Worm (Caenorhabditis elegans) whole organism, L4 larva: Measurements from ENCODE around the gene F41G3.20.

Experiments
- F10B5.3 ChIP-seq: sonication (generic microtip); optimal IDR thresholded peaks from 2 replicates; lab custom pipeline; 2016; ENCODE audit warnings: mild to moderate bottlenecking, missing genetic modification characterization, missing compliant biosample characterization
- T20F7.1 ChIP-seq: fragments of 200-800 bp; sonication (Bioruptor generic); optimal IDR thresholded peaks from 2 replicates; lab custom pipeline; 2018; ENCODE audit warnings: mild to moderate bottlenecking, missing genetic modification characterization, missing compliant biosample characterization
- Y105C5A.15 ChIP-seq: fragments of 200-800 bp; sonication (Bioruptor generic); IDR thresholded peaks from 2 replicates; pipeline ENCODE4 v1.3.6; 2022; ENCODE audit warnings: missing genetic modification characterization, missing compliant biosample characterization
- Y5F2A.4 ChIP-seq: fragments of 200-800 bp; sonication (Bioruptor generic); optimal IDR thresholded peaks from 2 replicates; lab custom pipeline; 2018; ENCODE audit warnings: mild to moderate bottlenecking, missing genetic modification characterization, missing compliant biosample characterization
- Y75B8A.6 ChIP-seq: fragments of 200-800 bp; sonication (Bioruptor generic); IDR thresholded peaks from 2 replicates; pipeline ENCODE4 v1.3.6; 2022; ENCODE audit warnings: missing genetic modification reagents, missing genetic modification characterization, missing compliant biosample characterization
- ZK546.5 ChIP-seq, 2 experiments: sonication (generic microtip); optimal IDR thresholded peaks; 2 replicates each; lab custom pipeline; 2017; ENCODE audit warnings: missing biosample characterization in 2 of 2, missing genetic modification characterization in 2 of 2
- aha-1 ChIP-seq: fragments of 150-350 bp; peaks from one replicate; lab custom pipeline; 2014; ENCODE audit warnings: missing biosample characterization, missing genetic modification characterization
- ama-1 ChIP-seq: fragments of 150-350 bp; optimal IDR thresholded peaks from 2 replicates; lab custom pipeline; 2014; ENCODE audit warnings: inconsistent platforms, mixed read lengths
- ceh-20 ChIP-seq: fragments of 200-800 bp; sonication (Bioruptor generic); IDR thresholded peaks from 2 replicates; pipeline ENCODE4 v1.3.6; 2022; ENCODE audit warnings: missing genetic modification reagents, missing genetic modification characterization, missing compliant biosample characterization
- ceh-32 ChIP-seq: sonication (generic microtip); optimal IDR thresholded peaks from 2 replicates; lab custom pipeline; 2016; ENCODE audit warnings: mild to moderate bottlenecking, missing genetic modification characterization, missing compliant biosample characterization; ENCODE audit not compliant: poor library complexity
- ces-1 ChIP-seq: fragments of 150-350 bp; sonication (generic microtip); optimal IDR thresholded peaks from 4 replicates; lab custom pipeline; 2014; ENCODE audit warnings: missing biosample characterization, missing genetic modification reagents, missing genetic modification characterization
- ctbp-1 ChIP-seq: fragments of 200-800 bp; sonication (Bioruptor generic); IDR thresholded peaks from 2 replicates; pipeline ENCODE4 v1.3.6; 2022; ENCODE audit warnings: missing genetic modification reagents, missing genetic modification characterization, missing compliant biosample characterization
- daf-12 ChIP-seq: fragments of 150-350 bp; optimal IDR thresholded peaks from 2 replicates; lab custom pipeline; 2014; ENCODE audit warnings: missing biosample characterization, missing genetic modification reagents, missing genetic modification characterization
- daf-16 ChIP-seq, 3 experiments: sonication (generic microtip); optimal IDR thresholded peaks; 2 replicates each; lab custom pipeline; 2016 to 2017; ENCODE audit warnings: missing genetic modification characterization in 3 of 3, missing genetic modification reagents in 3 of 3, mild to moderate bottlenecking in 2 of 3, missing compliant biosample characterization in 2 of 3, missing biosample characterization in 1 of 3, moderate library complexity in 1 of 3
- daf-8 ChIP-seq: fragments of 200-800 bp; sonication (Bioruptor generic); IDR thresholded peaks from 2 replicates; pipeline ENCODE4 v1.3.6; 2022; ENCODE audit warnings: missing genetic modification characterization, missing compliant biosample characterization
- dpl-1 ChIP-seq: fragments of 150-350 bp; optimal IDR thresholded peaks from 2 replicates; lab custom pipeline; 2014; ENCODE audit warnings: missing biosample characterization, missing genetic modification reagents, missing genetic modification characterization
- fkh-10 ChIP-seq: fragments of 150-350 bp; optimal IDR thresholded peaks from 2 replicates; lab custom pipeline; 2014; ENCODE audit warnings: missing biosample characterization, missing genetic modification reagents, missing genetic modification characterization
- hlh-11 ChIP-seq: fragments of 200-800 bp; sonication (Bioruptor generic); optimal IDR thresholded peaks from 2 replicates; lab custom pipeline; 2018; ENCODE audit warnings: mild to moderate bottlenecking, missing genetic modification characterization, missing compliant biosample characterization
- hlh-30 ChIP-seq: sonication (generic microtip); optimal IDR thresholded peaks from 2 replicates; lab custom pipeline; 2017; ENCODE audit warnings: antibody characterized with exemption, mild to moderate bottlenecking, missing genetic modification characterization, missing compliant biosample characterization; ENCODE audit not compliant: insufficient read depth
- hmg-1.1 ChIP-seq: fragments of 200-800 bp; sonication (Bioruptor generic); IDR thresholded peaks from 2 replicates; pipeline ENCODE4 v1.3.6; 2022; ENCODE audit warnings: missing genetic modification reagents, missing genetic modification characterization, missing compliant biosample characterization
- jun-1 ChIP-seq: fragments of 150-350 bp; optimal IDR thresholded peaks from 2 replicates; lab custom pipeline; 2014; ENCODE audit warnings: missing biosample characterization, missing genetic modification reagents, missing genetic modification characterization
- lim-7 ChIP-seq: fragments of 200-800 bp; sonication (Bioruptor generic); IDR thresholded peaks from 2 replicates; pipeline ENCODE4 v1.3.6; 2022; ENCODE audit warnings: missing genetic modification characterization, missing compliant biosample characterization
- lin-1 ChIP-seq: fragments of 200-800 bp; sonication (Bioruptor generic); IDR thresholded peaks from 2 replicates; pipeline ENCODE4 v1.3.6; 2022; ENCODE audit warnings: missing genetic modification reagents, missing genetic modification characterization, missing compliant biosample characterization
- lin-29 ChIP-seq: fragments of 200-800 bp; sonication (Bioruptor generic); IDR thresholded peaks from 2 replicates; pipeline ENCODE4 v1.3.6; 2022; ENCODE audit warnings: missing genetic modification reagents, missing genetic modification characterization, missing compliant biosample characterization
- lsy-2 ChIP-seq, 2 experiments: fragments of 150-350 bp in 1 of 2; sonication (generic microtip) in 1 of 2; optimal IDR thresholded peaks; 2 replicates each; lab custom pipeline; 2014 to 2017; ENCODE audit warnings: missing biosample characterization in 2 of 2, missing genetic modification characterization in 2 of 2
- madf-5 ChIP-seq, 2 experiments: fragments of 200-800 bp; sonication (Bioruptor generic); IDR thresholded peaks; 2 replicates each; pipeline ENCODE4 v1.3.6; 2022; ENCODE audit warnings: missing compliant biosample characterization in 2 of 2, missing genetic modification characterization in 2 of 2
- madf-9 ChIP-seq: fragments of 200-800 bp; sonication (Bioruptor generic); conservative IDR thresholded peaks from 2 replicates; pipeline ENCODE4 v1.3.6; 2022; ENCODE audit warnings: missing genetic modification reagents, missing genetic modification characterization, missing compliant biosample characterization
- mdl-1 ChIP-seq, 2 experiments: fragments of 150-350 bp in 1 of 2; sonication (generic microtip) in 1 of 2; optimal IDR thresholded peaks; 2 replicates each; lab custom pipeline; 2014 to 2017; ENCODE audit warnings: missing biosample characterization in 2 of 2, missing genetic modification characterization in 2 of 2
- mdt-29 ChIP-seq: fragments of 200-800 bp; sonication (Bioruptor generic); IDR thresholded peaks from 2 replicates; pipeline ENCODE4 v1.3.6; 2022; ENCODE audit warnings: missing genetic modification reagents, missing genetic modification characterization, missing compliant biosample characterization
- mes-2 ChIP-seq: sonication (generic microtip); optimal IDR thresholded peaks from 2 replicates; lab custom pipeline; 2016; ENCODE audit warnings: missing genotype, mild to moderate bottlenecking, missing genetic modification characterization, missing compliant biosample characterization; ENCODE audit not compliant: poor library complexity, severe bottlenecking
- nhr-10 ChIP-seq: fragments of 150-350 bp; optimal IDR thresholded peaks from 2 replicates; lab custom pipeline; 2014; ENCODE audit warnings: missing biosample characterization, missing genetic modification characterization
- nhr-102 ChIP-seq: sonication (generic microtip); optimal IDR thresholded peaks from 2 replicates; lab custom pipeline; 2016; ENCODE audit warnings: mild to moderate bottlenecking, missing genetic modification characterization, moderate library complexity, missing compliant biosample characterization
- nhr-11 ChIP-seq: fragments of 150-350 bp; optimal IDR thresholded peaks from 2 replicates; lab custom pipeline; 2014; ENCODE audit warnings: missing biosample characterization, missing genetic modification characterization
- nhr-111 ChIP-seq: fragments of 200-800 bp; sonication (Bioruptor generic); optimal IDR thresholded peaks from 2 replicates; lab custom pipeline; 2018; ENCODE audit warnings: mild to moderate bottlenecking, missing genetic modification characterization, missing compliant biosample characterization
- nhr-48 ChIP-seq: sonication (generic microtip); optimal IDR thresholded peaks from 2 replicates; lab custom pipeline; 2016; ENCODE audit warnings: mild to moderate bottlenecking, missing genetic modification characterization, missing compliant biosample characterization
- nhr-6 ChIP-seq: fragments of 150-350 bp; optimal IDR thresholded peaks from 2 replicates; lab custom pipeline; 2014; ENCODE audit warnings: missing biosample characterization, missing genetic modification characterization
- php-3 ChIP-seq: fragments of 200-800 bp; sonication (Bioruptor generic); IDR thresholded peaks from 2 replicates; pipeline ENCODE4 v1.3.6; 2022; ENCODE audit warnings: missing genetic modification reagents, missing genetic modification characterization, missing compliant biosample characterization
- pqm-1 ChIP-seq: sonication (generic microtip); optimal IDR thresholded peaks from 2 replicates; lab custom pipeline; 2017; ENCODE audit warnings: missing biosample characterization, missing genetic modification characterization
- saeg-2 ChIP-seq: fragments of 200-800 bp; sonication (Bioruptor generic); IDR thresholded peaks from 2 replicates; pipeline ENCODE4 v1.3.6; 2022; ENCODE audit warnings: missing genetic modification reagents, missing genetic modification characterization, missing compliant biosample characterization
- skn-1 ChIP-seq: fragments of 150-350 bp; optimal IDR thresholded peaks from 2 replicates; lab custom pipeline; 2014; ENCODE audit warnings: missing biosample characterization, missing genetic modification characterization
- unc-130 ChIP-seq: sonication (generic microtip); optimal IDR thresholded peaks from 2 replicates; lab custom pipeline; 2016; ENCODE audit warnings: missing genetic modification reagents, missing genetic modification characterization, missing compliant biosample characterization
- unc-62 ChIP-seq, 3 experiments: fragments of 150-350 bp in 1 of 3; sonication (generic microtip); optimal IDR thresholded peaks in 2 of 3; peaks in 1 of 3; 1 replicate in 1 of 3; 2 replicates in 2 of 3; lab custom pipeline; 2014 to 2017; ENCODE audit warnings: missing biosample characterization in 3 of 3, missing genetic modification characterization in 3 of 3, missing genetic modification reagents in 3 of 3, missing genotype in 1 of 3
- vab-7 ChIP-seq: fragments of 200-800 bp; sonication (Bioruptor generic); IDR thresholded peaks from 2 replicates; pipeline ENCODE4 v1.3.6; 2022; ENCODE audit warnings: missing genetic modification reagents, missing genetic modification characterization, missing compliant biosample characterization
- zag-1 ChIP-seq: fragments of 150-350 bp; optimal IDR thresholded peaks from 2 replicates; lab custom pipeline; 2014; ENCODE audit warnings: missing biosample characterization, missing genetic modification characterization
- zip-11 ChIP-seq: fragments of 200-800 bp; sonication (Bioruptor generic); IDR thresholded peaks from 2 replicates; pipeline ENCODE4 v1.3.6; 2022; ENCODE audit warnings: missing genetic modification characterization, missing compliant biosample characterization

F41G3.20 gene

DNA sequence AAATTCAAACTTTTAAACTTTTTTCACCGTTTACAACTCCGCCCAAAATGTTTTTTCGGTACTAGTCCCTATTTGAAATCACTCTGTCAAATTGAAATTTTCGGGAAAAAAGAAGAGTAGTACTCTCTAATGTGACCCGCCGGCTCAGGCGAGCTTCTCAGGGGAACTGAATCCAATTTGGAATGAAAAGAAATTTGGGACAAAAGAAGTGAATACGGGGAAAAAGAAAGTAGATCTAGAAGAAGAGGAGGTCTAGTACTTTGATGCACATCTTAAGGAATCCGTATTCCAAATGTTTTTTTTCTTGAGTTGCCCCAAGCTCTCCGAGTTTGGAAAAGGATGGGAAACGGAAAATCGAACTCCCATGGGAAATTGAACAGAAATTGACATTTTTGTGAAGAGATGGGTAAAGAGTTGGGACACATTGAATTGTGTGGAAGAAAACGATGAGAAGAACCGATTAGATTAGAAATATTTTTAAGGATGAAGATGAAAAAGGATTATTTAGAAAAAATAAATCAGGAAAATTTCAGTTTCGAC lies 44.2 kb downstream of the F41G3.20 start:
- TF ChIP-seq madf-5 (GFP tag; IDR thresholded peaks at IDR 0.05; lab: Robert Waterston, UW) (no peak), mes-2 (no peak), unc-130 (no peak), madf-9 (GFP tag; lab: Robert Waterston, UW) (no peak), hlh-30 (no peak), saeg-2 (GFP tag; lab: Robert Waterston, UW) (no peak), aha-1 (no peak), ama-1 (no peak), php-3 (GFP tag; lab: Robert Waterston, UW) (no peak), daf-12 (tag; lab: Kevin White, UChicago) (no peak), hlh-11 (tag; lab: Kevin White, UChicago) (no peak), lin-29 (GFP tag; lab: Robert Waterston, UW) (no peak), nhr-10 (tag; lab: Kevin White, UChicago) (no peak), fkh-10 (GFP tag; lab: Kevin White, UChicago) (peak; percentile 39), unc-62 (GFP tag; optimal IDR thresholded peaks at IDR 0.05 in 1 of 2; lab: Kevin White, UChicago) (peak in 1 of 2 experiments; percentile 67), unc-62 (tag; optimal IDR thresholded peaks at IDR 0.05; lab: Kevin White, UChicago) (no peak), nhr-102 (no peak), nhr-11 (tag; lab: Kevin White, UChicago) (no peak), ctbp-1 (GFP tag; lab: Robert Waterston, UW) (0 out of 2 replicates have a peak, but pooled peaks have one; percentile 16), hmg-1.1 (GFP tag; lab: Robert Waterston, UW) (no peak), vab-7 (GFP tag; lab: Robert Waterston, UW) (no peak), skn-1 (tag; lab: Kevin White, UChicago) (no peak), daf-8 (GFP tag; lab: Robert Waterston, UW) (no peak), lin-1 (GFP tag; lab: Robert Waterston, UW) (no peak), ZK546.5 (tag; optimal IDR thresholded peaks at IDR 0.05; lab: Kevin White, UChicago) (no peak), mdt-29 (GFP tag; lab: Robert Waterston, UW) (no peak), zip-11 (GFP tag; lab: Robert Waterston, UW) (no peak)

DNA sequence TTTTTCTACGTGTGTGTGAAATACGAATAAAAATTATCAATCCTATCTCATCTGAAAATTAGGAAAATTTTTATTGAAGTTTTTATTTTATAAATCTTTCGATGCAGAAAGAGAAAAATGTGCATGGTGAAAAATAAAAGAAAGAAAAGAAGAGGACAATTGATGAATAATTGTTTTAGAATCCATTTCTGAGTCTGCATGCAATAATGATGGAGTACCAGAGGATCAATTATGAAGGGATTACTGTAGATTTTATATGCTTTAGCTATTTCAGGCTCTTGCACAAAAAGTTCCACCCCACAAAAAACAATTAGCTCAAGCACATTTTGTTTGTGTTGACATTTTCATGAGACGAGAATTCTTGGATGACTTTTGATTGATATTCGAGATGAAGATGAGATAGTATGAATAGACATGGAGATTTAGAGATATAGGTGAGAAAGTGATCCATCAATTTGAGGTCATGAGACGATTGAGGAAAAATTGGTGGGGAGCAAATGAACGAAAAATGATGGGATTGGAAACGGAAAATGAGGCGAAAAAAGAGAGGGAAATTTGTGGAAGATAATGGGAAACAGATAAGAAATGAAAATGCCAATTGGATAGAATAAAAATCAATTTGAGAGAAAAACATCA lies 45.1 kb downstream of the F41G3.20 start, which contains the start of gene rpy-1:
Gene rpy-1, minus strand, starts transcription at position 51 of the 636 bp plus-strand sequence.
- TF ChIP-seq hlh-11 (tag; lab: Kevin White, UChicago): peak; percentile 9
- TF ChIP-seq hlh-30: peak; percentile 20
- TF ChIP-seq unc-62 (GFP tag; optimal IDR thresholded peaks at IDR 0.05 in 1 of 2; lab: Kevin White, UChicago): peak in 1 of 2 experiments; percentile 97
- no peak for TF ChIP-seq unc-62 (tag; optimal IDR thresholded peaks at IDR 0.05; lab: Kevin White, UChicago)
- peak in 1 of 2 experiments; percentile 29 for TF ChIP-seq lsy-2 (tag; optimal IDR thresholded peaks at IDR 0.05; lab: Kevin White, UChicago)
- TF ChIP-seq nhr-111: no peak
- no peak for TF ChIP-seq Y5F2A.4 (GFP tag; lab: Kevin White, UChicago)
- peak; percentile 43 for TF ChIP-seq nhr-11 (tag; lab: Kevin White, UChicago)
- no peak for TF ChIP-seq aha-1
- TF ChIP-seq ceh-20: 0 out of 2 replicates have a peak, but pooled peaks have one; percentile 28
- TF ChIP-seq daf-16 (GFP tag; optimal IDR thresholded peaks at IDR 0.05; lab: Kevin White, UChicago): peak in 1 of 2 experiments; percentile 87
- no peak for TF ChIP-seq daf-16 (tag; optimal IDR thresholded peaks at IDR 0.05; lab: Kevin White, UChicago)

DNA sequence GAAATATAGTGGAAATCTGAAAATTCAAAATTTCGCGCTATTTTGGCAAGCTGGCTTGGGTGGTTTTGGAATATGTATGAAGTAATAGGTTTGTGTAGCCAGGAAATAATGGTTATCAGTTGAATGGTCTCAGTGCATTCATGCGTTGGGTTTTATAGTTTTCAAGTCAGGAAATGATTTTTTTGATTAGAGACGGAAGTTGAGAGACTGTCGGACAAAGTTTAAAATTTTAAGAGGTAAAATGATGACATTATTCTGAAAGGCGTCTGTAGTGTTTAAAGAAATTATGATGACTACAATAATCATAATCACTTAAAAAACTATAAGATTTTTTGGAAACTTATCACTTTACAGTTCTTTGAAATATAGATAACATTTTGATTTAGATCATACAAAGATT lies 49.3 kb downstream of the F41G3.20 start, which contains the start of gene C18H9.6:
Gene C18H9.6, minus strand, starts transcription at position 129 of the 400 bp plus-strand sequence.
- TF ChIP-seq ces-1 (GFP tag; lab: Kevin White, UChicago) (no peak), F10B5.3 (no peak), Y75B8A.6 (no peak), nhr-111 (no peak), nhr-11 (tag; lab: Kevin White, UChicago) (no peak), lim-7 (GFP tag; lab: Robert Waterston, UW) (no peak), ZK546.5 (tag; optimal IDR thresholded peaks at IDR 0.05; lab: Kevin White, UChicago) (no peak), ceh-20 (no peak), T20F7.1 (GFP tag; lab: Kevin White, UChicago) (peak; percentile 1), Y105C5A.15 (GFP tag; lab: Robert Waterston, UW) (no peak), dpl-1 (GFP tag; lab: Kevin White, UChicago) (no peak), ceh-32 (no peak), jun-1 (tag; lab: Kevin White, UChicago) (no peak), zag-1 (no peak), nhr-48 (tag; lab: Kevin White, UChicago) (peak; percentile 57), mdl-1 (tag; optimal IDR thresholded peaks at IDR 0.05; lab: Kevin White, UChicago) (no peak), pqm-1 (tag; lab: Kevin White, UChicago) (peak; percentile 73), nhr-6 (no peak), mes-2 (no peak)
